Worm (Caenorhabditis elegans): Measurements from ENCODE around the gene nspd-4.
"Not testable (repeated sequence)": the region's sequence is repeated elsewhere in the genome, so short reads cannot be mapped to it uniquely, and the experiment has no call there.

The nspd-4 gene

ce11 chrII:4827734-4828609 lies 14.4 kb upstream of the nspd-4 start, which contains the start of the genes fbxb-88 and tbck-1:
fbxb-88 (minus strand) TSS chrII:4827884.
tbck-1 (plus strand) TSS chrII:4828559.
- no peak for TF ChIP-seq dao-5 (tag; optimal IDR thresholded peaks at IDR 0.05)
- TF ChIP-seq him-1 (tag; optimal IDR thresholded peaks at IDR 0.05), result no peak
- TF ChIP-seq W03F9.2 (tag; optimal IDR thresholded peaks at IDR 0.05), result peak; percentile 35

- no peak for TF ChIP-seq him-1 (tag; optimal IDR thresholded peaks at IDR 0.05)
- no peak for TF ChIP-seq W03F9.2 (tag; optimal IDR thresholded peaks at IDR 0.05)
- TF ChIP-seq dao-5 (tag; optimal IDR thresholded peaks at IDR 0.05), result no peak
These were observed 7.6 kb upstream of the nspd-4 start, which contains the start of the genes C33F10.11 and C33F10.1 for ce11 chrII:4834761-4835160. C33F10.11 (minus strand) TSS chrII:4834861. C33F10.1 (plus strand) TSS chrII:4835023.

ce11 chrII:4837659-4838058 lies 4.7 kb upstream of the nspd-4 start, which contains the start of gene C33F10.12:
C33F10.12 (minus strand) TSS chrII:4837759.
- TF ChIP-seq him-1 (tag; optimal IDR thresholded peaks at IDR 0.05) (no peak), dao-5 (tag; optimal IDR thresholded peaks at IDR 0.05) (no peak), W03F9.2 (tag; optimal IDR thresholded peaks at IDR 0.05) (no peak)

ce11 chrII:4849885-4850284 lies 7.5 kb downstream of the nspd-4 start, which contains the start of gene T23B7.3:
T23B7.3 (plus strand) TSS chrII:4850185.
- TF ChIP-seq W03F9.2 (tag; optimal IDR thresholded peaks at IDR 0.05), result no peak

- peak; percentile 92 for TF ChIP-seq him-1 (tag; optimal IDR thresholded peaks at IDR 0.05)
- peak; percentile 97 for TF ChIP-seq W03F9.2 (tag; optimal IDR thresholded peaks at IDR 0.05)
- TF ChIP-seq dao-5 (tag; optimal IDR thresholded peaks at IDR 0.05), result no peak
These were observed 9.2 kb downstream of the nspd-4 start, which contains the start of gene dnj-9 for ce11 chrII:4851594-4852106. dnj-9 (plus strand) TSS chrII:4852056.

ce11 chrII:4854761-4855160 lies 12.4 kb downstream of the nspd-4 start:
- TF ChIP-seq him-1 (tag; optimal IDR thresholded peaks at IDR 0.05) (no peak), dao-5 (tag; optimal IDR thresholded peaks at IDR 0.05) (no peak), W03F9.2 (tag; optimal IDR thresholded peaks at IDR 0.05) (no peak)

ce11 chrII:4855489-4855888 lies 13.1 kb downstream of the nspd-4 start:
- no peak for TF ChIP-seq W03F9.2 (tag; optimal IDR thresholded peaks at IDR 0.05)
- TF ChIP-seq dao-5 (tag; optimal IDR thresholded peaks at IDR 0.05), result no peak
- peak; percentile 0 for TF ChIP-seq him-1 (tag; optimal IDR thresholded peaks at IDR 0.05)

- TF ChIP-seq W03F9.2 (tag; optimal IDR thresholded peaks at IDR 0.05), result peak; percentile 5
- TF ChIP-seq dao-5 (tag; optimal IDR thresholded peaks at IDR 0.05), result no peak
- no peak for TF ChIP-seq him-1 (tag; optimal IDR thresholded peaks at IDR 0.05)
These were observed 13.7 kb downstream of the nspd-4 start for ce11 chrII:4856113-4856512.

- TF ChIP-seq him-1 (tag; optimal IDR thresholded peaks at IDR 0.05) (no peak), W03F9.2 (tag; optimal IDR thresholded peaks at IDR 0.05) (no peak), dao-5 (tag; optimal IDR thresholded peaks at IDR 0.05) (no peak)
These were observed 14.7 kb downstream of the nspd-4 start for ce11 chrII:4857086-4857485.

ce11 chrII:4857873-4858364 lies 15.5 kb downstream of the nspd-4 start, which contains the start of gene F11G11.5:
F11G11.5 (plus strand) TSS chrII:4857923.
- TF ChIP-seq him-1 (tag; optimal IDR thresholded peaks at IDR 0.05), result no peak
- no peak for TF ChIP-seq W03F9.2 (tag; optimal IDR thresholded peaks at IDR 0.05)
- TF ChIP-seq dao-5 (tag; optimal IDR thresholded peaks at IDR 0.05), result no peak

- TF ChIP-seq him-1 (tag; optimal IDR thresholded peaks at IDR 0.05) (no peak), W03F9.2 (tag; optimal IDR thresholded peaks at IDR 0.05) (no peak), dao-5 (tag; optimal IDR thresholded peaks at IDR 0.05) (no peak)
These were observed 16.6 kb downstream of the nspd-4 start for ce11 chrII:4858906-4859411.

- TF ChIP-seq dao-5, W03F9.2, him-1 (tag; optimal IDR thresholded peaks at IDR 0.05): not testable (repeated sequence)
These were observed 17.9 kb downstream of the nspd-4 start, which contains the start of the genes nspd-5 and F11G11.4 for ce11 chrII:4860260-4860659. nspd-5 (minus strand) TSS chrII:4860360. F11G11.4 (plus strand) TSS chrII:4860594.

ce11 chrII:4863357-4863756 lies 20.9 kb downstream of the nspd-4 start, which contains the start of the genes mpst-4 and F11G11.14:
mpst-4 (minus strand) TSS chrII:4863457.
F11G11.14 (plus strand) TSS chrII:4863681.
- TF ChIP-seq him-1 (tag; optimal IDR thresholded peaks at IDR 0.05) (no peak), W03F9.2 (tag; optimal IDR thresholded peaks at IDR 0.05) (no peak), dao-5 (tag; optimal IDR thresholded peaks at IDR 0.05) (no peak)
